Worm (Caenorhabditis elegans): ENCODE results near the gene gcy-5.

ce11 chrII:10288926-10289325, 27.1 kb downstream of the gcy-5 start:
- TF ChIP-seq ceh-34 (tag; optimal IDR thresholded peaks at IDR 0.05) (no peak), ceh-6 (GFP tag; optimal IDR thresholded peaks at IDR 0.05) (no peak), hlh-30 (tag; optimal IDR thresholded peaks at IDR 0.05; ENCODE audit: insufficient read depth) (no peak), pha-4 (tag; optimal IDR thresholded peaks at IDR 0.05) (no peak), tbx-2 (tag; optimal IDR thresholded peaks at IDR 0.05) (no peak), pag-3 (tag; optimal IDR thresholded peaks at IDR 0.05; ENCODE audit: borderline replicate concordance) (no peak)
